Fruit fly (Drosophila melanogaster): Measurements from ENCODE around the gene CheB74a.

The CheB74a gene

dm6 chr3L:17754285-17754684 lies 34.6 kb upstream of the CheB74a start:
- TF ChIP-seq h (GFP tag; optimal IDR thresholded peaks at IDR 0.05) (peak; percentile 94), lola (GFP tag; optimal IDR thresholded peaks at IDR 0.05) (no peak)

- TF ChIP-seq dsf (GFP tag; optimal IDR thresholded peaks at IDR 0.05; ENCODE audit: borderline replicate concordance): no peak
- TF ChIP-seq h (GFP tag; optimal IDR thresholded peaks at IDR 0.05): no peak
- TF ChIP-seq brk (GFP tag; optimal IDR thresholded peaks at IDR 0.05): no peak
- TF ChIP-seq Vsx2 (GFP tag; optimal IDR thresholded peaks at IDR 0.05; ENCODE audit: partially characterized antibody): no peak
- TF ChIP-seq CG32264 (GFP tag; optimal IDR thresholded peaks at IDR 0.05): no peak
- TF ChIP-seq Hr78 (GFP tag; optimal IDR thresholded peaks at IDR 0.05): no peak
- TF ChIP-seq GATAd (GFP tag; optimal IDR thresholded peaks at IDR 0.05): no peak
- TF ChIP-seq dl (GFP tag; optimal IDR thresholded peaks at IDR 0.05; ENCODE audit: insufficient read depth in 1 of 2, partially characterized antibody in 2 of 2): no peak
- TF ChIP-seq Jra (GFP tag; optimal IDR thresholded peaks at IDR 0.05): no peak
- TF ChIP-seq Myc (optimal IDR thresholded peaks at IDR 0.05): no peak
- TF ChIP-seq tai (GFP tag; optimal IDR thresholded peaks at IDR 0.05): no peak
- no peak for TF ChIP-seq sage (GFP tag; optimal IDR thresholded peaks at IDR 0.05)
- no peak for TF ChIP-seq Rel (GFP tag; optimal IDR thresholded peaks at IDR 0.05)
- TF ChIP-seq Rel (tag; optimal IDR thresholded peaks at IDR 0.05): no peak
- no peak for TF ChIP-seq Abd-B (GFP tag; optimal IDR thresholded peaks at IDR 0.05)
- TF ChIP-seq pan (optimal IDR thresholded peaks at IDR 0.05): no peak
- TF ChIP-seq woc (GFP tag; optimal IDR thresholded peaks at IDR 0.05): no peak
- TF ChIP-seq ey (GFP tag; optimal IDR thresholded peaks at IDR 0.05): no peak
These were observed 30.8 kb upstream of the CheB74a start, which contains the start of gene Adgf-B for dm6 chr3L:17750488-17750887. Gene Adgf-B, minus strand, starts transcription at chr3L:17750588.

DNA sequence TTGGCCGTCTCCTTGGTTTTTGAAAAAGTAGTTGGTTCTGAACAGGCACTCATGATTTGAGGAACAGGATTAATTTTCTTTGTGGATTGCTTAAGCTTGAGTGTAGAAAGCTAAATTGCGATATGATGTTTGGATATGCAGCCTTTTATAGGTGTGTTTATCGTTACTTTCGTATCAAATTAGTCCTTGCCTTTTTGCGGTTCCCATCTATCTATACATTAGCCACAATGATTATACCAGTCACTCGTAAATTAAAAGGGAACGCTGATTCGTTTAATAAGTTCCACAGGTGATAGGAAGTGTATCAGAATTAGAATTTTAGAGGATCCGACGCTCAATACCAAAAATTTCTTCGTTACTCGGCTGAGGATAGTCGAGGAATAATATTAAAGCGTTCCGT lies 27.1 kb upstream of the CheB74a start, which contains the start of gene CG6034:
TSS of gene CG6034 (minus strand) at position 101 of the 400 bp plus-strand sequence.
- TF ChIP-seq rgr (GFP tag; optimal IDR thresholded peaks at IDR 0.05): no peak
- TF ChIP-seq Abd-B (GFP tag; optimal IDR thresholded peaks at IDR 0.05): no peak
- TF ChIP-seq psq (GFP tag; optimal IDR thresholded peaks at IDR 0.05): no peak
- TF ChIP-seq lola (GFP tag; optimal IDR thresholded peaks at IDR 0.05): no peak
- no peak for TF ChIP-seq Hr83 (GFP tag; optimal IDR thresholded peaks at IDR 0.05; ENCODE audit: poor library complexity, severe bottlenecking)
- TF ChIP-seq pan (optimal IDR thresholded peaks at IDR 0.05): no peak
- TF ChIP-seq GATAd (GFP tag; optimal IDR thresholded peaks at IDR 0.05): no peak
- TF ChIP-seq dsf (GFP tag; optimal IDR thresholded peaks at IDR 0.05; ENCODE audit: borderline replicate concordance): no peak
- TF ChIP-seq jim (GFP tag; optimal IDR thresholded peaks at IDR 0.05): no peak
- no peak for TF ChIP-seq sage (GFP tag; optimal IDR thresholded peaks at IDR 0.05)
- TF ChIP-seq N (GFP tag; optimal IDR thresholded peaks at IDR 0.05): no peak
- TF ChIP-seq usp (GFP tag; optimal IDR thresholded peaks at IDR 0.05): no peak
- TF ChIP-seq foxo (GFP tag; optimal IDR thresholded peaks at IDR 0.05): no peak
- TF ChIP-seq brk (GFP tag; optimal IDR thresholded peaks at IDR 0.05): no peak
- TF ChIP-seq Mio (GFP tag; optimal IDR thresholded peaks at IDR 0.05): no peak
- no peak for TF ChIP-seq CG32264 (GFP tag; optimal IDR thresholded peaks at IDR 0.05)
- TF ChIP-seq ey (GFP tag; optimal IDR thresholded peaks at IDR 0.05): no peak
- no peak for TF ChIP-seq Jra (GFP tag; optimal IDR thresholded peaks at IDR 0.05)

DNA sequence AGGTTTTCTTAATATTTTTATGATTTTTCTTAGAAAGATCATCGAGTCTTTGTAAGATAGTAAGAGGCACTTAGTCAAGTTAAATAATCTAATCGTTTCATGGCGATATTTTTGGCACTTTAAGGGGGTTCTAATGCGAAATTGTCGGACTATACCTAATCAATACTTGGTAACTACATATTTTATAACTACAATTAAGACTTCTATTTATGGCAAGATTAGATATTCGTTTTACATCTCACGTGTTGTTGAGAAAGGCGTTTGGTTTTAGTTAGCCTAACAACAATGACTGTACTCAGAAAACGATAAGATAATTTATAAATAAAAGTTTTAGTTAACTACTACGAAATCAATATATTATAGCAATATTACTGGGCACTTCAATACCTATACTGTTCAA lies 22.9 kb upstream of the CheB74a start:
- TF ChIP-seq psq (GFP tag; optimal IDR thresholded peaks at IDR 0.05) (no peak), rgr (GFP tag; optimal IDR thresholded peaks at IDR 0.05) (no peak), Hr78 (GFP tag; optimal IDR thresholded peaks at IDR 0.05) (no peak), br (GFP tag; optimal IDR thresholded peaks at IDR 0.05) (no peak), dsf (GFP tag; optimal IDR thresholded peaks at IDR 0.05; ENCODE audit: borderline replicate concordance) (no peak), Abd-B (GFP tag; optimal IDR thresholded peaks at IDR 0.05) (no peak), jim (GFP tag; optimal IDR thresholded peaks at IDR 0.05) (no peak), HLH106 (tag; optimal IDR thresholded peaks at IDR 0.05) (no peak), foxo (GFP tag; optimal IDR thresholded peaks at IDR 0.05) (no peak), sv (GFP tag; optimal IDR thresholded peaks at IDR 0.05) (no peak), woc (GFP tag; optimal IDR thresholded peaks at IDR 0.05) (no peak), sage (GFP tag; optimal IDR thresholded peaks at IDR 0.05) (no peak), Vsx2 (GFP tag; optimal IDR thresholded peaks at IDR 0.05; ENCODE audit: partially characterized antibody) (no peak), Myc (optimal IDR thresholded peaks at IDR 0.05) (no peak), Hnf4 (GFP tag; optimal IDR thresholded peaks at IDR 0.05) (no peak), Dfd (GFP tag; optimal IDR thresholded peaks at IDR 0.05) (no peak), CG9705 (GFP tag; optimal IDR thresholded peaks at IDR 0.05) (no peak), CG32264 (GFP tag; optimal IDR thresholded peaks at IDR 0.05) (no peak), Dif (GFP tag; optimal IDR thresholded peaks at IDR 0.05; ENCODE audit: partially characterized antibody) (no peak)

All from whole organism, wandering third instar larva.